Fruit fly (Drosophila melanogaster) whole organism, adult: ENCODE results near the gene CG44038.

Experiments used
- CG14711 ChIP-seq: fragments of 200-800 bp; sonication (Bioruptor generic); optimal IDR thresholded peaks from 2 replicates; lab custom pipeline; 2018; ENCODE audit warnings: missing biosample characterization, mild to moderate bottlenecking, missing genetic modification characterization, moderate library complexity
- Hr96 ChIP-seq: fragments of 200-800 bp; sonication (Bioruptor generic); optimal IDR thresholded peaks from 2 replicates; lab custom pipeline; 2016; ENCODE audit warnings: missing biosample characterization, missing genetic modification characterization
- Mnt ChIP-seq: fragments of 200-800 bp; sonication (Bioruptor generic); optimal IDR thresholded peaks from 2 replicates; lab custom pipeline; 2016; ENCODE audit warnings: missing biosample characterization, mild to moderate bottlenecking, missing genetic modification characterization
- cic ChIP-seq: fragments of 200-800 bp; sonication (Bioruptor generic); optimal IDR thresholded peaks from 2 replicates; lab custom pipeline; 2017; ENCODE audit warnings: missing biosample characterization, mild to moderate bottlenecking, missing genetic modification characterization, moderate library complexity
- cnc ChIP-seq, 2 experiments: fragments of >200 bp; optimal IDR thresholded peaks; 2 replicates each; lab custom pipeline; 2017
- kay ChIP-seq: fragments of 200-800 bp; sonication (Bioruptor generic); peaks from one replicate; lab custom pipeline; 2016; ENCODE audit warnings: missing biosample characterization, missing genetic modification characterization, borderline replicate concordance
- toe ChIP-seq: fragments of 200-800 bp; sonication (Bioruptor generic); optimal IDR thresholded peaks from 2 replicates; lab custom pipeline; 2016; ENCODE audit warnings: missing biosample characterization, missing genetic modification characterization

DNA sequence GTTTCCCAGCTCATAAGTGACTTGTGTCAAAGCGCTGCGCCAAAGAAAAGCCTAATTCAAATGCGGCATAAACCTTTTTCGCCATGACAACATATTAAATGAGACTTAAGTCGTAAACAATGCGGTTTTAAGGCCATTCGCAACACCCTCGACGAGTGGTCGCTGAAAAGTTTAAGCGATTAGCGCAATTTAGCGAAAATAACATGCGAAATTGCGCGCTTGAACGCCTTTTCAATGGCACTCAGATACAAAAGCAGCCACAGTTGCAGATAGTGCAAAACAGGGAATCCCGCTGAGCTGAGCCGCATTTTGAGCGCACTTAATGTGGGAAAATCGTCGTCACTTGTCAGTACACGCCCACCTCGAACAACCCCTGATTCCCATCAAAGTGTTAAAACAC lies at the start of gene CG44038:
- TF ChIP-seq Hr96 (GFP tag; lab: Kevin White, UChicago) (no peak), CG14711 (tag; lab: Kevin White, UChicago) (no peak), cic (GFP tag; lab: Kevin White, UChicago) (no peak), cnc (optimal IDR thresholded peaks at IDR 0.05; lab: Kevin White, UChicago) (no peak), Mnt (GFP tag; lab: Kevin White, UChicago) (no peak), kay (GFP tag; lab: Kevin White, UChicago) (no peak), toe (no peak)
